Fruit fly (Drosophila melanogaster): ENCODE measurements around the gene CG42750.

CG42750 gene

DNA sequence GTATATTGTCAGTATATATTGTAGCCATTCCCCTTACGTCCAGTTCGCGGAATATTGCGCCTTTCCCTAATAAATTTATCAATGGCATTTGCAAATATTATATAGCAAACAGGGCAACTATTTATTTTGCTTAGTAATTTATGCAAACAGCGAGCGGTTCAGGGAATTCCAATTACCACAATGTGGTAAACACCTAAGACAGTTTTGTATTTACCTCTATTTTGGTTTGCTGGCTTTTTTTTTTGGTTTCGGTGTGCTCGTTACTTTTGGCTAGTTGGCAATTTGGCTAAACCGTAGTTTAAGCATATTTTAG lies 123.8 kb downstream of the CG42750 start (continued):
- TF ChIP-seq schlank (tag; optimal IDR thresholded peaks at IDR 0.05) (peak; percentile 13), CG13123 (GFP tag; optimal IDR thresholded peaks at IDR 0.05) (no peak), Hand (GFP tag; optimal IDR thresholded peaks at IDR 0.05) (peak; percentile 39), CG10274 (GFP tag; optimal IDR thresholded peaks at IDR 0.05) (no peak), kay (GFP tag; optimal IDR thresholded peaks at IDR 0.05) (no peak), Hsf (GFP tag; optimal IDR thresholded peaks at IDR 0.05) (no peak), Dip2 (GFP tag; IDR thresholded peaks at IDR 0.05) (no peak), sqz (GFP tag; optimal IDR thresholded peaks at IDR 0.05) (no peak), eve (GFP tag; optimal IDR thresholded peaks at IDR 0.05) (peak in 1 of 2 experiments; percentile 80), CG15011 (GFP tag; optimal IDR thresholded peaks at IDR 0.05) (peak; percentile 26), CG31388 (GFP tag; optimal IDR thresholded peaks at IDR 0.05) (no peak), CG3281 (GFP tag; optimal IDR thresholded peaks at IDR 0.05) (peak; percentile 35), Asciz (GFP tag; optimal IDR thresholded peaks at IDR 0.05) (peak; percentile 24), CG1233 (GFP tag; optimal IDR thresholded peaks at IDR 0.05) (peak; percentile 5)

DNA sequence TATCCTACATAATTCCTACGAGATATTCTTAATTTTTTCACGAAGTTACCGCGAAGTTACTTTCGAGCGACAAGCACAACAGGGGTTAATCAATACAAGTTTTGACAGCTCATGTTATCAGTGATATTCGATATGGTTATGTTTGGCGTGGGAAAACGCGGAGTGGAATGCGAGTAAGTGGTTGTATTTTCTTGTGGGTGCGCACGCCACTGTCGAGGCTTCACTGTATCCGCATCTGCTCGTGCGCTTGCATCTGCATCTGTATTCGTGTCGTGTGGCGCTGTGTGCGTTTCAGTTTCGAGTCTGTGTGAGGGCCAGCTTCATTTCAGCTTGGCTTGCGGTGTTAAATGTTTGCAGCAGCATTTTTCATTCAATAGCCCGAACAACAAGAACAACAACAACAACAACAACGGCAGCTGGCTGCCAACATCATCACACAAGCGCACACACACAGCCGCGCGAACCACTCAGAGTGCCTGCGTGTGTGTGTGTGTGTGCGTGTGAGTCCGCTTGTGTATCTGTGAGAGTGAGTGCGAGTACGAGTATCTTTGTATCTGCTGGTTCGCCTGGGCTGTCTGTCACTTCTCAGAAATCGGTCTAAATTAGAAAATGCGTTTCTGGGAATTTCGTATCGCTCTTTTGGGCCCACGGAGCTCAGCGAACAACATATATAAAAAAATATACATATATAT lies 124.3 kb downstream of the CG42750 start:
- TF ChIP-seq chinmo (GFP tag; IDR thresholded peaks at IDR 0.05; ENCODE audit: partially characterized antibody) (peak; percentile 99), Oli (tag; optimal IDR thresholded peaks at IDR 0.05) (peak; percentile 33), usp (GFP tag; optimal IDR thresholded peaks at IDR 0.05) (no peak), CG12391 (tag; optimal IDR thresholded peaks at IDR 0.05) (no peak), CG14014 (GFP tag; IDR thresholded peaks at IDR 0.05) (peak; percentile 75), tll (GFP tag; optimal IDR thresholded peaks at IDR 0.05) (peak in 1 of 2 experiments; percentile 35), Lim3 (GFP tag; IDR thresholded peaks at IDR 0.05) (no peak), CG13424 (tag; optimal IDR thresholded peaks at IDR 0.05) (no peak), chif (GFP tag; optimal IDR thresholded peaks at IDR 0.05) (peak; percentile 13 to 65), pros (GFP tag; optimal IDR thresholded peaks at IDR 0.05) (peak; percentile 75), Optix (GFP tag; IDR thresholded peaks at IDR 0.05) (peak; percentile 64; the same call in 2 of the 3 replicates), CG11398 (GFP tag; optimal IDR thresholded peaks at IDR 0.05) (peak; percentile 39), tup (GFP tag; optimal IDR thresholded peaks at IDR 0.05) (no peak), ci (GFP tag; IDR thresholded peaks at IDR 0.05) (peak; percentile 69), Mes4 (GFP tag; optimal IDR thresholded peaks at IDR 0.05) (no peak), CG17385 (GFP tag; optimal IDR thresholded peaks at IDR 0.05) (no peak), shn (GFP tag; optimal IDR thresholded peaks at IDR 0.05) (peak; percentile 64), eve (GFP tag; optimal IDR thresholded peaks at IDR 0.05) (no peak), CG17361 (GFP tag; IDR thresholded peaks at IDR 0.05) (0 out of 3 replicates have a peak, but pooled peaks have one; percentile 53), Deaf1 (tag; optimal IDR thresholded peaks at IDR 0.05) (peak; percentile 50), Tbp (GFP tag; optimal IDR thresholded peaks at IDR 0.05) (no peak), slp2 (GFP tag; optimal IDR thresholded peaks at IDR 0.05) (peak; percentile 40), fu2 (GFP tag; optimal IDR thresholded peaks at IDR 0.05) (peak; percentile 65), C15 (GFP tag; IDR thresholded peaks at IDR 0.05) (no peak), seq (GFP tag; IDR thresholded peaks at IDR 0.05) (no peak; the same call in 1 of the 2 replicates), Dref (GFP tag; IDR thresholded peaks at IDR 0.05) (0 out of 2 replicates have a peak, but pooled peaks have one; percentile 31), Side (GFP tag; optimal IDR thresholded peaks at IDR 0.05) (no peak), CG9727 (GFP tag; optimal IDR thresholded peaks at IDR 0.05) (peak; percentile 41), CG4854 (GFP tag; optimal IDR thresholded peaks at IDR 0.05) (peak; percentile 20), ind (GFP tag; optimal IDR thresholded peaks at IDR 0.05) (peak; percentile 58), Doc2 (GFP tag; IDR thresholded peaks at IDR 0.05) (no peak), CG7271 (tag; optimal IDR thresholded peaks at IDR 0.05) (no peak), ATbp (GFP tag; optimal IDR thresholded peaks at IDR 0.05) (no peak), exex (tag; optimal IDR thresholded peaks at IDR 0.05) (no peak), jing (GFP tag; optimal IDR thresholded peaks at IDR 0.05) (peak; percentile 41), D19B (GFP tag; optimal IDR thresholded peaks at IDR 0.05) (peak; percentile 17), CG2199 (GFP tag; IDR thresholded peaks at IDR 0.05) (peak; percentile 90)

Measured in whole organism, embryonic.